Worm (Caenorhabditis elegans) whole organism, mixed stage, embryonic: ENCODE measurements around the gene gskl-1.

ENCODE experiments used
- bed-3 ChIP-seq: fragments of 200-800 bp; sonication (Bioruptor generic); optimal IDR thresholded peaks from 3 replicates; lab custom pipeline; 2018; ENCODE audit warnings: mild to moderate bottlenecking, missing genetic modification characterization, moderate library complexity, missing compliant biosample characterization
- blmp-1 ChIP-seq: fragments of 150-350 bp; optimal IDR thresholded peaks from 2 replicates; lab custom pipeline; 2014; ENCODE audit warnings: missing biosample characterization, missing genetic modification characterization
- hlh-1 ChIP-seq: fragments of 150-350 bp; optimal IDR thresholded peaks from 2 replicates; lab custom pipeline; 2014; ENCODE audit warnings: missing biosample characterization, missing genetic modification reagents, missing genetic modification characterization
- lin-13 ChIP-seq: fragments of 150-350 bp; optimal IDR thresholded peaks from 2 replicates; lab custom pipeline; 2014; ENCODE audit warnings: missing biosample characterization, missing genetic modification characterization
- lsy-2 ChIP-seq: fragments of 150-350 bp; optimal IDR thresholded peaks from 2 replicates; lab custom pipeline; 2014; ENCODE audit warnings: missing biosample characterization, missing genetic modification characterization
- mab-5 ChIP-seq: fragments of 150-350 bp; optimal IDR thresholded peaks from 2 replicates; lab custom pipeline; 2014; ENCODE audit warnings: missing biosample characterization, missing genetic modification characterization
- nhr-12 ChIP-seq: fragments of 150-350 bp; optimal IDR thresholded peaks from 2 replicates; lab custom pipeline; 2014; ENCODE audit warnings: missing biosample characterization, missing genetic modification characterization
- nhr-2 ChIP-seq: fragments of 150-350 bp; optimal IDR thresholded peaks from 2 replicates; lab custom pipeline; 2014; ENCODE audit warnings: missing biosample characterization, missing genetic modification characterization
- nhr-237 ChIP-seq: fragments of 150-350 bp; optimal IDR thresholded peaks from 2 replicates; lab custom pipeline; 2014; ENCODE audit warnings: missing biosample characterization, missing genetic modification characterization
- pha-4 ChIP-seq: fragments of 150-350 bp; optimal IDR thresholded peaks from 2 replicates; lab custom pipeline; 2018; ENCODE audit warnings: missing biosample characterization, missing genetic modification reagents, missing genetic modification characterization
- snpc-4 ChIP-seq: fragments of 150-350 bp; optimal IDR thresholded peaks from 2 replicates; lab custom pipeline; 2014; ENCODE audit warnings: missing biosample characterization, missing genetic modification characterization
- unc-39 ChIP-seq: fragments of 150-350 bp; optimal IDR thresholded peaks from 2 replicates; lab custom pipeline; 2014; ENCODE audit warnings: missing biosample characterization, missing genetic modification characterization
- unc-62 ChIP-seq: fragments of 150-350 bp; optimal IDR thresholded peaks from 2 replicates; lab custom pipeline; 2014; ENCODE audit warnings: missing biosample characterization, missing genetic modification reagents, missing genetic modification characterization
- ztf-11 ChIP-seq: fragments of 150-350 bp; optimal IDR thresholded peaks from 2 replicates; lab custom pipeline; 2014; ENCODE audit warnings: missing biosample characterization, missing genetic modification characterization

DNA sequence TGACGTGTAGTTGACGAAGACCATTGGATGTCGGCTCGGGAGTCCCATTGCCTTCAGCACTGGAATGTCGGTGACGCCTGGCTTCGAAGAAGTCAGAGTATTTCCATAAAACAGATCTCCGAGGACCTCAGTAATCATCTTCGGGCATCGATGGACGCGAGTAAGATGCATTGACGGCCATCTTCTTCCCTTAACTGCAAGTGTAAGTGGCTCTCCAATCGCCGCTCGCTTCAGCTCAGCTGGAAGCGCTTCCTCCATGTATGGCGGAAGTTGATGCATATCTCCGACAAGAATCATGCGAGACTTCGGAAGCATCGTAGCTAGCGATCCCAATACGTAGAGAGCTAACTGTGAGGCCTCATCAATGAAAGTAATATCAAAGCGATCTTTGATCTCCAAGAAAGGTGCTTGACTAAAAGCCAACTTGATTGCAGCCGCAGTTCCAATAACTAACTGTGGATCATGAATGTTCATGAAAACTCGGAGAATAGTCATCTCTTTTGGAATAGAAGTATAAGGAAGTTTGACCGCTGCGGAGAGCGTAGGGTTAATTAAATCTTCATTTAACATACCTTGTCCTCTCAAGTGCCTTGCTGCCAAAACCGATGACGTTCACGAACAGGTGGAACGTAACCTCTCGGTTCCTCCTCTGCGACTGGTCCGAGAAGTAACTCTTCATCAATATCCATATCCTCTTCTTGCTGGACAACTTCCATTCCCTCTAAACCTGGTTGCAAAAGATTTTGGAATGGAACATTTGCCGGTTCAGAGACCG, 13.2 kb upstream of the gskl-1 start:
- TF ChIP-seq pha-4 (tag; lab: Kevin White, UChicago) (no peak), mab-5 (tag; lab: Kevin White, UChicago) (no peak), nhr-237 (tag; lab: Kevin White, UChicago) (no peak), hlh-1 (tag; lab: Kevin White, UChicago) (no peak), nhr-2 (tag; lab: Kevin White, UChicago) (no peak), nhr-12 (tag; lab: Kevin White, UChicago) (no peak), ztf-11 (tag; lab: Kevin White, UChicago) (no peak), bed-3 (GFP tag; lab: Kevin White, UChicago) (no peak), unc-62 (GFP tag; lab: Kevin White, UChicago) (no peak), lin-13 (tag; lab: Kevin White, UChicago) (no peak), snpc-4 (tag; lab: Kevin White, UChicago) (no peak), unc-39 (tag; lab: Kevin White, UChicago) (no peak), lsy-2 (tag; lab: Kevin White, UChicago) (no peak), blmp-1 (tag; lab: Kevin White, UChicago) (no peak)
